Worm (Caenorhabditis elegans) whole organism, midembryonic: ENCODE results near the gene T06C12.9.

Experiments used
- klf-2 ChIP-seq: fragments of 200-800 bp; sonication (Bioruptor generic); conservative IDR thresholded peaks from 2 replicates; pipeline ENCODE4 v1.3.6; 2022; ENCODE audit warnings: missing genetic modification reagents, missing genetic modification characterization, missing compliant biosample characterization
- ztf-29 ChIP-seq: fragments of 200-800 bp; sonication (Bioruptor generic); IDR thresholded peaks from 2 replicates; pipeline ENCODE4 v1.3.6; 2022; ENCODE audit warnings: missing genetic modification reagents, missing genetic modification characterization, missing compliant biosample characterization

- peak; percentile 100 for TF ChIP-seq ztf-29 (GFP tag; lab: Robert Waterston, UW)
- peak; percentile 99 for TF ChIP-seq klf-2 (GFP tag; lab: Robert Waterston, UW)
Observed at ce11 chrV:15873762-15874161, 12.1 kb downstream of the T06C12.9 start.
